Fruit fly (Drosophila melanogaster) whole organism, pupa: Measurements from ENCODE around the gene CG15545.

Source experiments
- CG10348 ChIP-seq: fragments of 200-800 bp; sonication (Bioruptor generic); IDR thresholded peaks from 2 replicates; pipeline ENCODE4 v1.3.6; 2022; ENCODE audit warnings: missing biosample characterization, missing genetic modification characterization
- CG12605 ChIP-seq: fragments of 200-800 bp; sonication (Bioruptor generic); IDR thresholded peaks from 2 replicates; pipeline ENCODE4 v1.3.6; 2022; ENCODE audit warnings: missing biosample characterization, missing genetic modification characterization
- CG14655 ChIP-seq: fragments of 200-800 bp; sonication (Bioruptor generic); optimal IDR thresholded peaks from 3 replicates; lab custom pipeline; 2017; ENCODE audit warnings: mild to moderate bottlenecking, missing biosample characterization, missing genetic modification reagents, missing genetic modification characterization
- CG17806 ChIP-seq: fragments of 200-800 bp; sonication (Bioruptor generic); optimal IDR thresholded peaks from 2 replicates; lab custom pipeline; 2018; ENCODE audit warnings: missing biosample characterization, mild to moderate bottlenecking, missing genetic modification characterization, moderate library complexity
- CG4496 ChIP-seq: fragments of 200-800 bp; sonication (Bioruptor generic); IDR thresholded peaks from 3 replicates; pipeline ENCODE4 v1.3.6; 2022; ENCODE audit warnings: missing biosample characterization, missing genetic modification characterization
- CG8159 ChIP-seq: fragments of 200-800 bp; sonication (Bioruptor generic); optimal IDR thresholded peaks from 3 replicates; lab custom pipeline; 2018; ENCODE audit warnings: missing biosample characterization, mild to moderate bottlenecking, missing genetic modification characterization, moderate library complexity
- CG8301 ChIP-seq: fragments of 200-800 bp; sonication (Bioruptor generic); optimal IDR thresholded peaks from 2 replicates; lab custom pipeline; 2018; ENCODE audit warnings: missing biosample characterization, mild to moderate bottlenecking, missing genetic modification characterization
- CG9948 ChIP-seq: fragments of 200-800 bp; sonication (Bioruptor generic); optimal IDR thresholded peaks from 2 replicates; lab custom pipeline; 2018; ENCODE audit warnings: missing biosample characterization, mild to moderate bottlenecking, missing genetic modification characterization, moderate library complexity
- D1 ChIP-seq: fragments of 200-800 bp; sonication (Bioruptor generic); optimal IDR thresholded peaks from 2 replicates; lab custom pipeline; 2018; ENCODE audit warnings: missing biosample characterization, mild to moderate bottlenecking, missing genetic modification characterization, moderate library complexity
- Ets98B ChIP-seq: fragments of 200-800 bp; sonication (Bioruptor generic); IDR thresholded peaks from 2 replicates; pipeline ENCODE4 v1.3.6; 2022; ENCODE audit warnings: missing biosample characterization, missing genetic modification characterization
- Pif1B ChIP-seq: fragments of 200-800 bp; sonication (Bioruptor generic); optimal IDR thresholded peaks from 3 replicates; lab custom pipeline; 2016; ENCODE audit warnings: missing biosample characterization, missing genetic modification characterization
- Snoo ChIP-seq: fragments of 200-800 bp; sonication (Bioruptor generic); optimal IDR thresholded peaks from 3 replicates; lab custom pipeline; 2017; ENCODE audit warnings: missing biosample characterization, mild to moderate bottlenecking, missing genetic modification characterization, inconsistent platforms
- fd96Ca ChIP-seq: fragments of 200-800 bp; sonication (Bioruptor generic); IDR thresholded peaks from 3 replicates; pipeline ENCODE4 v1.3.6; 2022; ENCODE audit warnings: missing biosample characterization, missing genetic modification characterization
- gl ChIP-seq: fragments of 200-800 bp; sonication (Bioruptor generic); optimal IDR thresholded peaks from 2 replicates; lab custom pipeline; 2018; ENCODE audit warnings: missing biosample characterization, mild to moderate bottlenecking, missing genetic modification characterization

DNA sequence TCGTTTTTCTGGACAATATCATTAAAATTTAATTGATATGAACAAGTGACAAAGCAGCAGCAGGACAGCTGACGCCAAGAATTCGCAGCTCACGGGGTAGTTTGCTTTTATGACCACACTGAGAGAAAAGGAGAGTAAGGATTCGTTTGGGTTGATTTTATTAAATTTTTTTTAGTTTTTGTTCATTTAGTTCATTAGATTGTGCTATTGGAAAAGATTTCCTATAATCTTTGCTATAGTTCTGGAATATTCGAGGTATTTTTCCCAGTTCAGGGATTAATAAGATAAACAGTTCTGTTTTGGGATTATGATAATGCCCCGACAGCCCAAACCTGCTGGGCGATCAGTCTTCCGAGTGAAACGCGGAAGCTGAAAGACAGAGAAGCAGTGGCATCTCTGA is 30.0 kb downstream of the CG15545 start:
- TF ChIP-seq CG14655 (peak; percentile 51), fd96Ca (GFP tag; lab: Robert Waterston, UW) (0 out of 3 replicates have a peak, but pooled peaks have one; percentile 7), CG10348 (GFP tag; lab: Robert Waterston, UW) (no peak), CG8301 (tag; lab: Kevin White, UChicago) (peak; percentile 27), CG9948 (tag; lab: Kevin White, UChicago) (peak; percentile 76), CG4496 (GFP tag; lab: Robert Waterston, UW) (peak; percentile 34; the same call in 1 of the 3 replicates), D1 (no peak), Snoo (peak; percentile 58), CG12605 (GFP tag; lab: Robert Waterston, UW) (no peak), gl (tag; lab: Kevin White, UChicago) (no peak), CG17806 (tag; lab: Kevin White, UChicago) (peak; percentile 82), Ets98B (GFP tag; lab: Robert Waterston, UW) (no peak), CG8159 (tag; lab: Kevin White, UChicago) (peak; percentile 89), Pif1B (GFP tag; lab: Kevin White, UChicago) (peak; percentile 25)
